Fruit fly (Drosophila melanogaster) whole organism, embryonic: ENCODE measurements around the gene CG33306.

Experiments
- Abd-B ChIP-seq: fragments of 200-800 bp; sonication (Bioruptor generic); optimal IDR thresholded peaks from 2 replicates; lab custom pipeline; 2018; ENCODE audit warnings: missing biosample characterization, mild to moderate bottlenecking, missing genetic modification characterization, moderate library complexity
- Adf1 ChIP-seq: fragments of 200-800 bp; sonication (Bioruptor generic); IDR thresholded peaks from 2 replicates; pipeline ENCODE4 v1.3.6; 2022; ENCODE audit warnings: missing biosample characterization, missing genetic modification characterization
- Aef1 ChIP-seq: fragments of 200-800 bp; sonication (Bioruptor generic); IDR thresholded peaks from 3 replicates; pipeline ENCODE4 v1.3.6; 2022; ENCODE audit warnings: missing biosample characterization, missing genetic modification characterization
- BEAF-32 ChIP-seq: fragments of 200-800 bp; sonication (Bioruptor generic); optimal IDR thresholded peaks from 3 replicates; lab custom pipeline; 2017; ENCODE audit warnings: missing biosample characterization, missing genetic modification characterization, mild to moderate bottlenecking, moderate library complexity, missing genetic modification reagents
- CG1024 ChIP-seq: fragments of 200-800 bp; sonication (Bioruptor generic); IDR thresholded peaks from 2 replicates; pipeline ENCODE4 v1.3.6; 2022; ENCODE audit warnings: missing biosample characterization, missing genetic modification characterization
- CG10654 ChIP-seq: fragments of 200-800 bp; sonication (Bioruptor generic); optimal IDR thresholded peaks from 2 replicates; lab custom pipeline; 2016; ENCODE audit warnings: missing biosample characterization, missing genetic modification characterization
- CG11504 ChIP-seq: fragments of 200-800 bp; sonication (Bioruptor generic); optimal IDR thresholded peaks from 3 replicates; lab custom pipeline; 2019; ENCODE audit warnings: missing biosample characterization, mild to moderate bottlenecking, missing genetic modification characterization, moderate library complexity
- CG12744 ChIP-seq: fragments of 200-800 bp; sonication (Bioruptor generic); optimal IDR thresholded peaks from 2 replicates; lab custom pipeline; 2016; ENCODE audit warnings: missing biosample characterization, missing genetic modification characterization
- CG15073 ChIP-seq: fragments of 200-800 bp; sonication (Bioruptor generic); optimal IDR thresholded peaks from 2 replicates; lab custom pipeline; 2016; ENCODE audit warnings: missing biosample characterization, missing genetic modification characterization
- CG15696 ChIP-seq: fragments of 200-800 bp; sonication (Bioruptor generic); optimal IDR thresholded peaks from 2 replicates; lab custom pipeline; 2019; ENCODE audit warnings: missing biosample characterization, mild to moderate bottlenecking, missing genetic modification characterization, moderate library complexity
- CG16779 ChIP-seq: fragments of 200-800 bp; sonication (Bioruptor generic); IDR thresholded peaks from 2 replicates; pipeline ENCODE4 v1.3.6; 2022; ENCODE audit warnings: missing biosample characterization, missing genetic modification characterization
- CG16815 ChIP-seq: fragments of 200-800 bp; sonication (Bioruptor generic); optimal IDR thresholded peaks from 3 replicates; lab custom pipeline; 2017; ENCODE audit warnings: missing biosample characterization, mild to moderate bottlenecking, missing genetic modification characterization
- CG17328 ChIP-seq: fragments of 200-800 bp; sonication (Bioruptor generic); IDR thresholded peaks from 2 replicates; pipeline ENCODE4 v1.3.6; 2022; ENCODE audit warnings: missing biosample characterization, missing genetic modification characterization
- CG2120 ChIP-seq: fragments of 200-800 bp; sonication (Bioruptor generic); optimal IDR thresholded peaks from 3 replicates; lab custom pipeline; 2016; ENCODE audit warnings: missing biosample characterization, missing genetic modification characterization
- CG2129 ChIP-seq: fragments of 200-800 bp; sonication (Bioruptor generic); IDR thresholded peaks from 2 replicates; pipeline ENCODE4 v1.3.6; 2022; ENCODE audit warnings: missing biosample characterization, missing genetic modification characterization; ENCODE audit not compliant: partially characterized antibody
- CG2199 ChIP-seq: fragments of 200-800 bp; sonication (Bioruptor generic); IDR thresholded peaks from 3 replicates; pipeline ENCODE4 v1.3.6; 2022; ENCODE audit warnings: missing biosample characterization, missing genetic modification characterization
- CG2202 ChIP-seq: fragments of 200-800 bp; sonication (Bioruptor generic); optimal IDR thresholded peaks from 2 replicates; lab custom pipeline; 2018; ENCODE audit warnings: missing biosample characterization, mild to moderate bottlenecking, missing genetic modification characterization
- CG3065 ChIP-seq: fragments of 200-800 bp; sonication (Bioruptor generic); optimal IDR thresholded peaks from 2 replicates; lab custom pipeline; 2016; ENCODE audit warnings: missing biosample characterization, missing genetic modification characterization
- CG6272 ChIP-seq: fragments of 200-800 bp; sonication (Bioruptor generic); IDR thresholded peaks from 2 replicates; pipeline ENCODE4 v1.3.6; 2022; ENCODE audit warnings: missing biosample characterization, missing genetic modification characterization
- CG6791 ChIP-seq: fragments of 200-800 bp; sonication (Bioruptor generic); IDR thresholded peaks from 3 replicates; pipeline ENCODE4 v1.3.6; 2022; ENCODE audit warnings: missing biosample characterization, missing genetic modification characterization; ENCODE audit not compliant: partially characterized antibody
- CG7556 ChIP-seq: fragments of 200-800 bp; sonication (Bioruptor generic); optimal IDR thresholded peaks from 2 replicates; lab custom pipeline; 2017; ENCODE audit warnings: missing biosample characterization, mild to moderate bottlenecking, missing genetic modification characterization
- CG7928 ChIP-seq: fragments of 200-800 bp; sonication (Bioruptor generic); optimal IDR thresholded peaks from 2 replicates; lab custom pipeline; 2017; ENCODE audit warnings: missing biosample characterization, mild to moderate bottlenecking, missing genetic modification characterization
- CG8924 ChIP-seq: fragments of 200-800 bp; optimal IDR thresholded peaks from 3 replicates; lab custom pipeline; 2019; ENCODE audit warnings: missing biosample characterization, mild to moderate bottlenecking, missing genetic modification characterization, moderate library complexity
- CkIIα-i1 ChIP-seq: fragments of 200-800 bp; sonication (Bioruptor generic); IDR thresholded peaks from 2 replicates; pipeline ENCODE4 v1.3.6; 2022; ENCODE audit warnings: missing biosample characterization, missing genetic modification characterization
- D19A ChIP-seq: fragments of 200-800 bp; optimal IDR thresholded peaks from 3 replicates; lab custom pipeline; 2019; ENCODE audit warnings: missing biosample characterization, mild to moderate bottlenecking, missing genetic modification characterization, moderate library complexity
- Dad ChIP-seq: fragments of 200-800 bp; sonication (Bioruptor generic); optimal IDR thresholded peaks from 3 replicates; lab custom pipeline; 2016; ENCODE audit warnings: missing biosample characterization, missing genetic modification characterization
- Dip2 ChIP-seq: fragments of 200-800 bp; sonication (Bioruptor generic); IDR thresholded peaks from 2 replicates; pipeline ENCODE4 v1.3.6; 2022; ENCODE audit warnings: missing biosample characterization, missing genetic modification characterization
- HLHmδ ChIP-seq: fragments of 200-800 bp; sonication (Bioruptor generic); optimal IDR thresholded peaks from 2 replicates; lab custom pipeline; 2018; ENCODE audit warnings: missing biosample characterization, mild to moderate bottlenecking, missing genetic modification characterization, moderate library complexity
- MTF-1 ChIP-seq: fragments of 200-800 bp; sonication (Bioruptor generic); optimal IDR thresholded peaks from 2 replicates; lab custom pipeline; 2018; ENCODE audit warnings: missing biosample characterization, mild to moderate bottlenecking, missing genetic modification characterization, borderline replicate concordance
- Mrtf ChIP-seq: fragments of 200-800 bp; sonication (Bioruptor generic); IDR thresholded peaks from 3 replicates; pipeline ENCODE4 v1.3.6; 2022; ENCODE audit warnings: missing biosample characterization, missing genetic modification characterization
- Optix ChIP-seq: fragments of 200-800 bp; sonication (Bioruptor generic); IDR thresholded peaks from 3 replicates; pipeline ENCODE4 v1.3.6; 2022; ENCODE audit warnings: missing biosample characterization, missing genetic modification characterization
- bab2 ChIP-seq: fragments of 200-800 bp; sonication (Bioruptor generic); optimal IDR thresholded peaks from 2 replicates; lab custom pipeline; 2016; ENCODE audit warnings: missing biosample characterization, missing genetic modification characterization
- bsh ChIP-seq, 2 experiments: fragments of 200-800 bp; sonication (Bioruptor generic); optimal IDR thresholded peaks; 2 replicates each; lab custom pipeline; 2017 to 2018; ENCODE audit warnings: mild to moderate bottlenecking in 2 of 2, missing biosample characterization in 2 of 2, missing genetic modification characterization in 2 of 2, moderate library complexity in 1 of 2
- cato ChIP-seq: fragments of 200-800 bp; sonication (Bioruptor generic); optimal IDR thresholded peaks from 2 replicates; lab custom pipeline; 2016; ENCODE audit warnings: missing biosample characterization, missing genetic modification characterization, borderline replicate concordance
- chn ChIP-seq: fragments of 200-800 bp; sonication (Bioruptor generic); optimal IDR thresholded peaks from 2 replicates; lab custom pipeline; 2016; ENCODE audit warnings: missing biosample characterization, missing genetic modification characterization
- corto ChIP-seq: fragments of 200-800 bp; sonication (Bioruptor generic); optimal IDR thresholded peaks from 2 replicates; lab custom pipeline; 2016; ENCODE audit warnings: missing biosample characterization, mild to moderate bottlenecking, missing genetic modification characterization, moderate library complexity
- dmrt99B ChIP-seq: fragments of 200-800 bp; sonication (Bioruptor generic); optimal IDR thresholded peaks from 2 replicates; lab custom pipeline; 2018; ENCODE audit warnings: missing biosample characterization, mild to moderate bottlenecking, missing genetic modification characterization, moderate library complexity
- gsb-n ChIP-seq: fragments of 200-800 bp; sonication (Bioruptor generic); optimal IDR thresholded peaks from 3 replicates; lab custom pipeline; 2018; ENCODE audit warnings: missing biosample characterization, mild to moderate bottlenecking, missing genetic modification characterization
- lilli ChIP-seq: fragments of 200-800 bp; sonication (Bioruptor generic); optimal IDR thresholded peaks from 3 replicates; lab custom pipeline; 2016; ENCODE audit warnings: missing biosample characterization, missing genetic modification characterization
- oc ChIP-seq: fragments of 200-800 bp; sonication (Bioruptor generic); optimal IDR thresholded peaks from 2 replicates; lab custom pipeline; 2018; ENCODE audit warnings: missing biosample characterization, mild to moderate bottlenecking, missing genetic modification characterization, moderate library complexity
- otp ChIP-seq: fragments of 200-800 bp; sonication (Bioruptor generic); IDR thresholded peaks from 3 replicates; pipeline ENCODE4, ENCODE4 v1.3.6; 2022; ENCODE audit warnings: missing biosample characterization, missing genetic modification characterization
- pb ChIP-seq: fragments of 200-800 bp; sonication (Bioruptor generic); optimal IDR thresholded peaks from 3 replicates; lab custom pipeline; 2016; ENCODE audit warnings: missing biosample characterization, missing genetic modification characterization
- peb ChIP-seq: fragments of 200-800 bp; sonication (Bioruptor generic); IDR thresholded peaks from 2 replicates; pipeline ENCODE4 v1.3.6; 2022; ENCODE audit warnings: missing biosample characterization, missing genetic modification characterization
- sd ChIP-seq: fragments of 200-800 bp; sonication (Bioruptor generic); optimal IDR thresholded peaks from 3 replicates; lab custom pipeline; 2018; ENCODE audit warnings: missing biosample characterization, mild to moderate bottlenecking, missing genetic modification characterization, moderate library complexity
- sisA ChIP-seq: fragments of 200-800 bp; sonication (Bioruptor generic); IDR thresholded peaks from 2 replicates; pipeline ENCODE4 v1.3.6; 2022; ENCODE audit warnings: missing biosample characterization, missing genetic modification characterization
- ssp ChIP-seq: fragments of 200-800 bp; sonication (Bioruptor generic); IDR thresholded peaks from 2 replicates; pipeline ENCODE4 v1.3.6; 2022; ENCODE audit warnings: missing biosample characterization, missing genetic modification characterization
- stwl ChIP-seq: fragments of 200-800 bp; sonication (Bioruptor generic); optimal IDR thresholded peaks from 3 replicates; lab custom pipeline; 2018; ENCODE audit warnings: missing biosample characterization, mild to moderate bottlenecking, missing genetic modification characterization, moderate library complexity
- tll ChIP-seq, 2 experiments: fragments of 200-800 bp in 1 of 2; fragments of >200 bp in 1 of 2; sonication (Bioruptor generic) in 1 of 2; optimal IDR thresholded peaks; 2 replicates each; lab custom pipeline; 2017 to 2019; ENCODE audit warnings: missing biosample characterization in 2 of 2, missing genetic modification characterization in 2 of 2, mild to moderate bottlenecking in 1 of 2, moderate library complexity in 1 of 2
- zen ChIP-seq: fragments of 200-800 bp; sonication (Bioruptor generic); optimal IDR thresholded peaks from 3 replicates; lab custom pipeline; 2018; ENCODE audit warnings: missing biosample characterization, mild to moderate bottlenecking, missing genetic modification characterization, moderate library complexity
- zfh2 ChIP-seq: fragments of 200-800 bp; sonication (Bioruptor generic); optimal IDR thresholded peaks from 2 replicates; lab custom pipeline; 2016; ENCODE audit warnings: missing biosample characterization, missing genetic modification characterization

CG33306 gene

dm6 chr2L:13839744-13840151, 3.8 kb downstream of the CG33306 start (continued):
- TF ChIP-seq CG6272 (GFP tag; lab: Robert Waterston, UW) (peak; percentile 8; the same call in 1 of the 2 replicates), otp (GFP tag; lab: Robert Waterston, UW) (peak; percentile 67; the same call in 2 of the 3 replicates), sd (peak; percentile 67), CG12744 (GFP tag; lab: Kevin White, UChicago) (peak; percentile 66), tll (GFP tag; optimal IDR thresholded peaks at IDR 0.05; lab: Kevin White, UChicago) (no peak), lilli (GFP tag; lab: Kevin White, UChicago) (peak; percentile 78), dmrt99B (tag; lab: Kevin White, UChicago) (peak; percentile 89), MTF-1 (GFP tag; lab: Kevin White, UChicago) (no peak), CG7928 (GFP tag; lab: Kevin White, UChicago) (peak; percentile 8), sisA (GFP tag; lab: Robert Waterston, UW) (peak; percentile 80), peb (GFP tag; lab: Robert Waterston, UW) (peak; percentile 62; the same call in 1 of the 2 replicates), CG2129 (GFP tag; lab: Robert Waterston, UW) (no peak), CG16815 (peak; percentile 63), CG2202 (tag; lab: Kevin White, UChicago) (peak; percentile 59), stwl (tag; lab: Kevin White, UChicago) (no peak), CG10654 (GFP tag; lab: Kevin White, UChicago) (peak; percentile 68), CG7556 (GFP tag; lab: Kevin White, UChicago) (peak; percentile 87), bab2 (peak; percentile 64), ssp (GFP tag; lab: Robert Waterston, UW) (peak; percentile 42; the same call in 1 of the 2 replicates), CG11504 (tag; lab: Kevin White, UChicago) (peak; percentile 95), Dip2 (GFP tag; lab: Robert Waterston, UW) (0 out of 2 replicates have a peak, but pooled peaks have one; percentile 24), corto (peak; percentile 67), CG15073 (GFP tag; lab: Kevin White, UChicago) (no peak), pb (GFP tag; lab: Kevin White, UChicago) (peak; percentile 18), gsb-n (peak; percentile 86), BEAF-32 (GFP tag; lab: Kevin White, UChicago) (no peak), Abd-B (GFP tag; lab: Kevin White, UChicago) (peak; percentile 88), CG6791 (GFP tag; lab: Robert Waterston, UW) (no peak), D19A (tag; lab: Kevin White, UChicago) (peak; percentile 85), CG8924 (peak; percentile 89), cato (GFP tag; lab: Kevin White, UChicago) (peak; percentile 56), zfh2 (GFP tag; lab: Kevin White, UChicago) (peak; percentile 52), CG15696 (tag; lab: Kevin White, UChicago) (peak; percentile 60), HLHmδ (no peak), CG3065 (GFP tag; lab: Kevin White, UChicago) (peak; percentile 50), Aef1 (GFP tag; lab: Robert Waterston, UW) (peak; percentile 74), CG2120 (GFP tag; lab: Kevin White, UChicago) (peak; percentile 74), Optix (GFP tag; lab: Robert Waterston, UW) (no peak; the same call in 2 of the 3 replicates), oc (tag; lab: Kevin White, UChicago) (peak; percentile 87), chn (GFP tag; lab: Kevin White, UChicago) (peak; percentile 56), CG1024 (GFP tag; lab: Robert Waterston, UW) (peak; percentile 66; the same call in 1 of the 2 replicates), Mrtf (GFP tag; lab: Robert Waterston, UW) (peak; percentile 44; the same call in 1 of the 3 replicates), Adf1 (peak; percentile 42), CG2199 (peak; percentile 74; the same call in 1 of the 3 replicates), CG16779 (GFP tag; lab: Robert Waterston, UW) (no peak), bsh (GFP tag; optimal IDR thresholded peaks at IDR 0.05; lab: Kevin White, UChicago) (peak; percentile 79 to 93), Dad (GFP tag; lab: Kevin White, UChicago) (peak; percentile 62), CG17328 (GFP tag; lab: Robert Waterston, UW) (peak; percentile 79), zen (tag; lab: Kevin White, UChicago) (peak; percentile 60), CkIIα-i1 (GFP tag; lab: Robert Waterston, UW) (no peak)
